Fruit fly (Drosophila melanogaster) whole organism, wandering third instar larva: ENCODE data around the gene cert.

ENCODE experiments used
- Abd-B ChIP-seq: fragments of >200 bp; optimal IDR thresholded peaks from 2 replicates; lab custom pipeline; 2017; ENCODE audit warnings: missing biosample characterization, missing genetic modification characterization
- CG9705 ChIP-seq: fragments of 200-800 bp; sonication (Bioruptor generic); optimal IDR thresholded peaks from 2 replicates; lab custom pipeline; 2018; ENCODE audit warnings: missing biosample characterization, mild to moderate bottlenecking, missing genetic modification characterization
- Dfd ChIP-seq: fragments of >200 bp; optimal IDR thresholded peaks from 2 replicates; lab custom pipeline; 2017; ENCODE audit warnings: missing biosample characterization, missing genetic modification characterization
- Dif ChIP-seq: fragments of 200-275, 200-300 bp; sonication (Bioruptor generic); optimal IDR thresholded peaks from 2 replicates; lab custom pipeline; 2018; ENCODE audit warnings: missing biosample characterization, missing genetic modification characterization; ENCODE audit not compliant: partially characterized antibody
- GATAd ChIP-seq: sonication (Bioruptor generic); optimal IDR thresholded peaks from 2 replicates; lab custom pipeline; 2016; ENCODE audit warnings: missing biosample characterization, missing genetic modification characterization
- HLH106 ChIP-seq: fragments of 200-800 bp; optimal IDR thresholded peaks from 3 replicates; lab custom pipeline; 2019; ENCODE audit warnings: missing biosample characterization, mild to moderate bottlenecking, missing genetic modification characterization, moderate library complexity
- Hnf4 ChIP-seq: fragments of 200-800 bp; sonication (Bioruptor generic); optimal IDR thresholded peaks from 2 replicates; lab custom pipeline; 2016; ENCODE audit warnings: missing biosample characterization, mild to moderate bottlenecking, missing genetic modification characterization
- Hr83 ChIP-seq: fragments of 200-300 bp; sonication (Bioruptor generic); optimal IDR thresholded peaks from 2 replicates; lab custom pipeline; 2016; ENCODE audit warnings: missing biosample characterization, mild to moderate bottlenecking, missing genetic modification characterization, moderate library complexity; ENCODE audit not compliant: poor library complexity, severe bottlenecking
- Jra ChIP-seq: sonication (Bioruptor generic); optimal IDR thresholded peaks from 2 replicates; lab custom pipeline; 2016; ENCODE audit warnings: missing biosample characterization, missing genetic modification characterization
- Mio ChIP-seq: sonication (Bioruptor generic); optimal IDR thresholded peaks from 2 replicates; lab custom pipeline; 2016; ENCODE audit warnings: missing biosample characterization, missing genetic modification characterization
- Myc ChIP-seq: fragments of >200 bp; optimal IDR thresholded peaks from 2 replicates; lab custom pipeline; 2017
- N ChIP-seq: fragments of >200 bp; optimal IDR thresholded peaks from 2 replicates; lab custom pipeline; 2018; ENCODE audit warnings: missing biosample characterization, missing external identifiers, missing genetic modification characterization
- OdsH ChIP-seq: fragments of 200-800 bp; sonication (Bioruptor generic); optimal IDR thresholded peaks from 2 replicates; lab custom pipeline; 2016; ENCODE audit warnings: missing biosample characterization, mild to moderate bottlenecking, missing genetic modification characterization
- Rel ChIP-seq, 2 experiments: fragments of 200-800 bp; sonication (Bioruptor generic) in 1 of 2; optimal IDR thresholded peaks; 2 replicates in 1 of 2; 3 replicates in 1 of 2; lab custom pipeline; 2016 to 2019; ENCODE audit warnings: mild to moderate bottlenecking in 2 of 2, missing biosample characterization in 2 of 2, missing genetic modification characterization in 2 of 2, moderate library complexity in 1 of 2
- Sp1 ChIP-seq: fragments of 200-800 bp; sonication (Bioruptor generic); optimal IDR thresholded peaks from 3 replicates; lab custom pipeline; 2019; ENCODE audit warnings: missing biosample characterization, mild to moderate bottlenecking, missing genetic modification characterization, moderate library complexity
- Vsx2 ChIP-seq: fragments of 200-300, 225-300 bp; sonication (Bioruptor generic); optimal IDR thresholded peaks from 2 replicates; lab custom pipeline; 2018; ENCODE audit warnings: missing biosample characterization, missing genetic modification characterization; ENCODE audit not compliant: partially characterized antibody
- br ChIP-seq: fragments of 200-800 bp; sonication (Bioruptor generic); optimal IDR thresholded peaks from 2 replicates; lab custom pipeline; 2016; ENCODE audit warnings: missing biosample characterization, missing genetic modification characterization
- brk ChIP-seq: fragments of 200-800 bp; sonication (Bioruptor generic); optimal IDR thresholded peaks from 2 replicates; lab custom pipeline; 2016; ENCODE audit warnings: missing biosample characterization, mild to moderate bottlenecking, missing genetic modification characterization
- dl ChIP-seq, 2 experiments: fragments of 175-275, 200-275 bp in 1 of 2; fragments of 200-275 bp in 1 of 2; sonication (Bioruptor generic); optimal IDR thresholded peaks; lab custom pipeline; 2018; ENCODE audit warnings: mild to moderate bottlenecking in 2 of 2, missing biosample characterization in 2 of 2, missing genetic modification characterization in 2 of 2, moderate library complexity in 2 of 2; ENCODE audit not compliant: partially characterized antibody in 2 of 2, insufficient read depth in 1 of 2
- dmrt93B ChIP-seq: fragments of 200-800 bp; sonication (Bioruptor generic); optimal IDR thresholded peaks from 2 replicates; lab custom pipeline; 2018; ENCODE audit warnings: missing biosample characterization, mild to moderate bottlenecking, missing genetic modification characterization
- dsf ChIP-seq: sonication (Bioruptor generic); optimal IDR thresholded peaks from 2 replicates; lab custom pipeline; 2016; ENCODE audit warnings: missing biosample characterization, missing genetic modification characterization, borderline replicate concordance
- ey ChIP-seq: fragments of 200-800 bp; sonication (Bioruptor generic); optimal IDR thresholded peaks from 2 replicates; lab custom pipeline; 2016; ENCODE audit warnings: missing biosample characterization, missing genetic modification characterization
- foxo ChIP-seq, 2 experiments: fragments of 200-800 bp; sonication (Bioruptor generic); optimal IDR thresholded peaks; 2 replicates in 1 of 2; 3 replicates in 1 of 2; lab custom pipeline; 2016 to 2017; ENCODE audit warnings: missing biosample characterization in 2 of 2, missing genetic modification characterization in 2 of 2
- fru ChIP-seq: fragments of 200-800 bp; sonication (Bioruptor generic); optimal IDR thresholded peaks from 3 replicates; lab custom pipeline; 2016; ENCODE audit warnings: missing biosample characterization, mild to moderate bottlenecking, missing genetic modification characterization
- h ChIP-seq: fragments of 200-800 bp; sonication (Bioruptor generic); optimal IDR thresholded peaks from 3 replicates; lab custom pipeline; 2016; ENCODE audit warnings: missing biosample characterization, mild to moderate bottlenecking, missing genetic modification characterization
- jim ChIP-seq: fragments of 175-275, 200-325 bp; sonication (Bioruptor generic); optimal IDR thresholded peaks from 2 replicates; lab custom pipeline; 2016; ENCODE audit warnings: missing biosample characterization, mild to moderate bottlenecking, missing genetic modification characterization
- pan ChIP-seq: fragments of >200 bp; optimal IDR thresholded peaks from 2 replicates; lab custom pipeline; 2017
- psq ChIP-seq: fragments of 200-800 bp; sonication (Bioruptor generic); optimal IDR thresholded peaks from 3 replicates; lab custom pipeline; 2017; ENCODE audit warnings: missing biosample characterization, mild to moderate bottlenecking, missing genetic modification characterization, moderate library complexity
- rgr ChIP-seq: fragments of 200-800 bp; sonication (Bioruptor generic); optimal IDR thresholded peaks from 3 replicates; lab custom pipeline; 2016; ENCODE audit warnings: missing biosample characterization, mild to moderate bottlenecking, missing genetic modification characterization
- sage ChIP-seq: fragments of 200-800 bp; sonication (Bioruptor generic); optimal IDR thresholded peaks from 2 replicates; lab custom pipeline; 2016; ENCODE audit warnings: missing biosample characterization, mild to moderate bottlenecking, missing genetic modification characterization
- sv ChIP-seq: fragments of 200-800 bp; sonication (Bioruptor generic); optimal IDR thresholded peaks from 3 replicates; lab custom pipeline; 2016; ENCODE audit warnings: missing biosample characterization, missing genetic modification characterization
- tai ChIP-seq: sonication (Bioruptor generic); optimal IDR thresholded peaks from 2 replicates; lab custom pipeline; 2016; ENCODE audit warnings: missing biosample characterization, missing genetic modification characterization
- usp ChIP-seq: fragments of >200 bp; optimal IDR thresholded peaks from 2 replicates; lab custom pipeline; 2017; ENCODE audit warnings: missing biosample characterization, missing genetic modification characterization
- woc ChIP-seq: sonication (Bioruptor generic); optimal IDR thresholded peaks from 2 replicates; lab custom pipeline; 2016; ENCODE audit warnings: missing biosample characterization, mild to moderate bottlenecking, missing genetic modification characterization

cert gene

DNA sequence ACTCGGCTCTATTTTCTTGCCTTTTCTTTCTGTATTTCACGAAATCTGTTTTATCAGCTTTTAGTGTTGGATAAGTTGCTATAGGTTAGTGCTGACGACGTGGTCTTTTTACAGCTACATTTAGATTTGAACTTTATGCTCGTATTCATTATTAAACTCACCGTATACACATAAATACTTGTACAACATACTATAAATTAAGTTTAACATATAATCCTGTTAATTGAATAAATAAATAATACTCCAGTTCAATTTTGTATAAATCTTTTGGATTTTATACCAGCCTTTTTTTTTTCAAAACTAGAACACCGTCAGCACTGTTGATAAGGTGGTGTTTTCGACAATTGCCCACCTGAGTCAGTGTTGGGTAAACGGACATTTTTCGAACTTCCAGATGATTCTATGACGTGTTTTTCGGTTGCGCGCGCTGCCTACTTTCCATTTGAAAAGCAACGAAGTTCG, 19.3 kb upstream of the cert start, which contains the start of gene BI-1 (continued):
- TF ChIP-seq woc: peak; percentile 86

DNA sequence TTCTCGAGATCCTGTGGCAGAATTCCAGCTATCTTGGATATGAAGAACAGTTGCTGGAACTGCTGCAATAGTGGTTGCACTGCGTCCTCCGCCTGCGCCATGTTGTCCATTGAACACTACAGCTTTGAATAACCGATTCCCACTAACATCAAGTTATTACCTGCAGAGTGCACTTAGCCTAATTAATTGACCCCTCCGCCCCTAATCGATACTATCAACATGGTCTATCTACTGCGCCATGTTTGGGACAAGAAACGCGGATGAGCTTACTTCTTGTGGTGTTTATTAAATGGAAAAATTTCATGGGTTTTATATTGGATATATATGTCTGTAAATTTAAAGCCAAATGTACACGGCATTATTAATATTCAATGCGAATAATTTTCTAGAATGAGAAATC, 17.2 kb upstream of the cert start, which contains the start of gene Gr66a:
Gr66a (minus strand) TSS at position 101 of the 400 bp plus-strand sequence.
- TF ChIP-seq tai (GFP tag; lab: Kevin White, UChicago): no peak
- no peak for TF ChIP-seq pan (lab: Kevin White, UChicago)
- no peak for TF ChIP-seq brk (GFP tag; lab: Kevin White, UChicago)
- no peak for TF ChIP-seq Rel (GFP tag; optimal IDR thresholded peaks at IDR 0.05; lab: Kevin White, UChicago)
- no peak for TF ChIP-seq Rel (tag; optimal IDR thresholded peaks at IDR 0.05; lab: Kevin White, UChicago)
- no peak for TF ChIP-seq Dif (GFP tag; lab: Kevin White, UChicago)
- no peak for TF ChIP-seq dsf

DNA sequence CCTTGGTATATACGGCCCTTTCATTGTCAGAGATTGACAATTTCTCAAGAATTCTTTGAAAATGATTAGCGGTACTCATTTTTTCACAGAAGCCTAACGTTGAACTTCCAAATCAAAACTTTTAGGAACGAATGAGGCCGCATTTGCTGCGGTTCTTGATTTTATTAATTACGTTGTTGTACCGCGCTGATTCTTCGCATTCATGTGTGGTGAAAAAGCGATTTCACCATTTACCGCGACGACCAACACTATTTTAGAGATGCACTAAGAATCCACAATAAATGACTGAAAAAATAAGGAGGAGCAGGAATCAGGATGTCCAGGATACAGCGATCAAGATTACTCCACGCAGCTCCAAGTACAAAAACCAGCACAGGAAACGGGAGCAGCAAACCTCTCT, 14.2 kb upstream of the cert start, which contains the start of the genes CG7194 and Sbp2:
CG7194 (minus strand) TSS at position 148 of the 400 bp plus-strand sequence.
Sbp2 (plus strand) TSS at position 246 of the 400 bp plus-strand sequence.
- TF ChIP-seq dsf (no peak), dl (GFP tag; optimal IDR thresholded peaks at IDR 0.05; lab: Kevin White, UChicago; ENCODE audit: insufficient read depth in 1 of 2, partially characterized antibody in 2 of 2) (no peak), N (no peak), Rel (GFP tag; optimal IDR thresholded peaks at IDR 0.05; lab: Kevin White, UChicago) (no peak), Rel (tag; optimal IDR thresholded peaks at IDR 0.05; lab: Kevin White, UChicago) (no peak), pan (lab: Kevin White, UChicago) (no peak), usp (no peak), dmrt93B (GFP tag; lab: Kevin White, UChicago) (no peak), Sp1 (no peak), psq (peak; percentile 7), rgr (GFP tag; lab: Kevin White, UChicago) (peak; percentile 12), ey (no peak), tai (GFP tag; lab: Kevin White, UChicago) (no peak), Abd-B (GFP tag; lab: Kevin White, UChicago) (no peak), Myc (lab: Kevin White, UChicago) (peak; percentile 27), sage (no peak), woc (no peak), Dfd (no peak), Hr83 (GFP tag; lab: Kevin White, UChicago) (no peak), foxo (GFP tag; optimal IDR thresholded peaks at IDR 0.05; lab: Kevin White, UChicago) (no peak)

dm6 chr3L:8299224-8300130, 9.8 kb upstream of the cert start, which contains the start of the genes Arl5 and CG13671:
Gene Arl5, minus strand, starts transcription at chr3L:8299839.
Gene CG13671, plus strand, starts transcription at chr3L:8300064.
- peak; percentile 55 for TF ChIP-seq Sp1
- TF ChIP-seq rgr (GFP tag; lab: Kevin White, UChicago): peak; percentile 89
- peak; percentile 82 for TF ChIP-seq psq
- no peak for TF ChIP-seq N
- peak; percentile 63 for TF ChIP-seq ey
- TF ChIP-seq Vsx2 (GFP tag; lab: Kevin White, UChicago): peak; percentile 97
- peak; percentile 59 for TF ChIP-seq HLH106 (tag; lab: Kevin White, UChicago)
- TF ChIP-seq GATAd (GFP tag; lab: Kevin White, UChicago): peak; percentile 47
- TF ChIP-seq Jra: peak; percentile 88
- no peak for TF ChIP-seq CG9705
- TF ChIP-seq h (GFP tag; lab: Kevin White, UChicago): peak; percentile 85
- TF ChIP-seq Mio (GFP tag; lab: Kevin White, UChicago): no peak
- peak; percentile 89 for TF ChIP-seq Hnf4 (GFP tag; lab: Kevin White, UChicago)
- TF ChIP-seq Dfd: no peak
- no peak for TF ChIP-seq Myc (lab: Kevin White, UChicago)
- TF ChIP-seq foxo (GFP tag; optimal IDR thresholded peaks at IDR 0.05; lab: Kevin White, UChicago): peak in 1 of 2 experiments; percentile 93
- peak; percentile 89 for TF ChIP-seq brk (GFP tag; lab: Kevin White, UChicago)
- no peak for TF ChIP-seq dmrt93B (GFP tag; lab: Kevin White, UChicago)
- peak; percentile 86 for TF ChIP-seq fru (GFP tag; lab: Kevin White, UChicago)
- peak; percentile 69 for TF ChIP-seq br (GFP tag; lab: Kevin White, UChicago)
- TF ChIP-seq woc: no peak
- TF ChIP-seq Rel (GFP tag; optimal IDR thresholded peaks at IDR 0.05; lab: Kevin White, UChicago): no peak
- TF ChIP-seq Rel (tag; optimal IDR thresholded peaks at IDR 0.05; lab: Kevin White, UChicago): peak; percentile 55
- TF ChIP-seq usp: no peak
- peak; percentile 30 for TF ChIP-seq Hr83 (GFP tag; lab: Kevin White, UChicago)
- TF ChIP-seq sv (GFP tag; lab: Kevin White, UChicago): peak; percentile 80
- TF ChIP-seq jim: no peak
- peak; percentile 79 for TF ChIP-seq dsf
- TF ChIP-seq OdsH: peak; percentile 84
- TF ChIP-seq, all 38 proteins: peak for 19
